Fruit fly (Drosophila melanogaster): Measurements from ENCODE around the gene RFeSP.
A peak's percentile ranks its signal among the peaks of the same experiment; 100 is the strongest.

Gene RFeSP

dm6 chr2L:1615753-1616152 is 1.8 kb upstream of the RFeSP start (continued):
- TF ChIP-seq Blimp-1 (GFP tag; optimal IDR thresholded peaks at IDR 0.05), result peak; percentile 73
- TF ChIP-seq CG13775 (GFP tag; optimal IDR thresholded peaks at IDR 0.05), result peak; percentile 16
- peak; percentile 48 for TF ChIP-seq CG18619 (GFP tag; optimal IDR thresholded peaks at IDR 0.05)
- peak; percentile 36; the same call in 1 of the 2 replicates for TF ChIP-seq CG9215 (GFP tag; IDR thresholded peaks at IDR 0.05)
- TF ChIP-seq da (GFP tag; optimal IDR thresholded peaks at IDR 0.05), result no peak
- TF ChIP-seq Drgx (GFP tag; IDR thresholded peaks at IDR 0.05), result 0 out of 2 replicates have a peak, but pooled peaks have one; percentile 31
- TF ChIP-seq ind (GFP tag; optimal IDR thresholded peaks at IDR 0.05), result peak; percentile 71
- TF ChIP-seq CG32772 (GFP tag; IDR thresholded peaks at IDR 0.05), result peak; percentile 55; the same call in 1 of the 2 replicates
- TF ChIP-seq CG17802 (tag; optimal IDR thresholded peaks at IDR 0.05), result peak; percentile 26
- TF ChIP-seq Chrac-16 (GFP tag; optimal IDR thresholded peaks at IDR 0.05), result peak; percentile 30
- peak; percentile 73 for TF ChIP-seq Xrp1 (GFP tag; IDR thresholded peaks at IDR 0.05)
- TF ChIP-seq gce (GFP tag; IDR thresholded peaks at IDR 0.05), result peak; percentile 74; the same call in 2 of the 3 replicates
- TF ChIP-seq CG14710 (tag; optimal IDR thresholded peaks at IDR 0.05), result peak; percentile 42
- TF ChIP-seq bowl (GFP tag; IDR thresholded peaks at IDR 0.05), result no peak
- TF ChIP-seq Aef1 (GFP tag; IDR thresholded peaks at IDR 0.05), result peak; percentile 61
- TF ChIP-seq CG1603 (tag; optimal IDR thresholded peaks at IDR 0.05), result peak; percentile 77
- peak; percentile 24 for TF ChIP-seq shn (GFP tag; optimal IDR thresholded peaks at IDR 0.05)
- TF ChIP-seq CTCF (GFP tag; optimal IDR thresholded peaks at IDR 0.05), result no peak
- no peak for TF ChIP-seq CG17568 (GFP tag; optimal IDR thresholded peaks at IDR 0.05)
- peak; percentile 54 to 64 for TF ChIP-seq dpn (GFP tag; optimal IDR thresholded peaks at IDR 0.05)
- TF ChIP-seq lola (GFP tag; optimal IDR thresholded peaks at IDR 0.05), result peak in 1 of 3 experiments; percentile 21
- TF ChIP-seq ERR (GFP tag; optimal IDR thresholded peaks at IDR 0.05), result peak; percentile 21
- TF ChIP-seq CG10654 (GFP tag; optimal IDR thresholded peaks at IDR 0.05), result peak; percentile 26
- TF ChIP-seq ttk (GFP tag; IDR thresholded peaks at IDR 0.05), result peak; percentile 61
- TF ChIP-seq seq (GFP tag; IDR thresholded peaks at IDR 0.05), result peak; percentile 62; the same call in 1 of the 2 replicates
- TF ChIP-seq CG11723 (GFP tag; optimal IDR thresholded peaks at IDR 0.05), result peak; percentile 40
- TF ChIP-seq Rfx (GFP tag; IDR thresholded peaks at IDR 0.05), result peak; percentile 73
- peak; percentile 53 for TF ChIP-seq CoRest (tag; optimal IDR thresholded peaks at IDR 0.05)
- peak; percentile 89 for TF ChIP-seq Med (GFP tag)
- peak; percentile 73 for TF ChIP-seq CG34422 (GFP tag; IDR thresholded peaks at IDR 0.05)
- peak; percentile 17 for TF ChIP-seq en (GFP tag; optimal IDR thresholded peaks at IDR 0.05)
- TF ChIP-seq gem (tag; optimal IDR thresholded peaks at IDR 0.05), result peak; percentile 74
- TF ChIP-seq ase (GFP tag; IDR thresholded peaks at IDR 0.05), result peak; percentile 39; the same call in 1 of the 3 replicates
- TF ChIP-seq CG15479 (GFP tag; optimal IDR thresholded peaks at IDR 0.05), result no peak
- no peak for TF ChIP-seq eyg (GFP tag; optimal IDR thresholded peaks at IDR 0.05)
- peak; percentile 61 for TF ChIP-seq phol (tag; optimal IDR thresholded peaks at IDR 0.05)
- peak; percentile 20; the same call in 1 of the 2 replicates for TF ChIP-seq E2f2 (GFP tag; IDR thresholded peaks at IDR 0.05)
- TF ChIP-seq HHEX (GFP tag; optimal IDR thresholded peaks at IDR 0.05), result peak; percentile 67
- TF ChIP-seq CG1233 (GFP tag; optimal IDR thresholded peaks at IDR 0.05), result peak; percentile 46
- peak; percentile 61 for TF ChIP-seq tap (tag; optimal IDR thresholded peaks at IDR 0.05)
- TF ChIP-seq tin (GFP tag; optimal IDR thresholded peaks at IDR 0.05), result peak; percentile 65
- TF ChIP-seq CG7372 (GFP tag; IDR thresholded peaks at IDR 0.05), result peak; percentile 32; the same call in 1 of the 2 replicates
- peak; percentile 60; the same call in 1 of the 2 replicates for TF ChIP-seq Awh (GFP tag; IDR thresholded peaks at IDR 0.05)
- TF ChIP-seq CG15601 (tag; optimal IDR thresholded peaks at IDR 0.05), result peak; percentile 27
- TF ChIP-seq Abd-B (GFP tag; optimal IDR thresholded peaks at IDR 0.05), result peak; percentile 20
- peak; percentile 43 for TF ChIP-seq HmgZ (tag; optimal IDR thresholded peaks at IDR 0.05)
- peak; percentile 52; the same call in 1 of the 2 replicates for TF ChIP-seq ara (GFP tag; IDR thresholded peaks at IDR 0.05)
- TF ChIP-seq stc (GFP tag; IDR thresholded peaks at IDR 0.05), result peak; percentile 64
- no peak for TF ChIP-seq usp (GFP tag; optimal IDR thresholded peaks at IDR 0.05)
- TF ChIP-seq CG10209 (GFP tag; optimal IDR thresholded peaks at IDR 0.05), result peak; percentile 50
- TF ChIP-seq wor (GFP tag; IDR thresholded peaks at IDR 0.05), result no peak; the same call in 1 of the 2 replicates

Measured in whole organism, embryonic.